Fruit fly (Drosophila melanogaster): ENCODE results near the gene CG32006.

CG32006 gene

dm6 chr4:179062-179919 lies 28.7 kb downstream of the CG32006 start, which contains the start of gene Arl4 (continued):
- TF ChIP-seq Deaf1 (tag; optimal IDR thresholded peaks at IDR 0.05) (no peak), az2 (GFP tag; optimal IDR thresholded peaks at IDR 0.05) (no peak), CG7556 (GFP tag; optimal IDR thresholded peaks at IDR 0.05) (no peak), B-H2 (GFP tag; optimal IDR thresholded peaks at IDR 0.05) (peak; percentile 25), CG4328 (GFP tag; optimal IDR thresholded peaks at IDR 0.05) (no peak), pnt (GFP tag; optimal IDR thresholded peaks at IDR 0.05) (no peak), so (GFP tag; IDR thresholded peaks at IDR 0.05) (no peak), E2f1 (GFP tag; IDR thresholded peaks at IDR 0.05) (no peak), CG10979 (tag; optimal IDR thresholded peaks at IDR 0.05) (no peak), crol (GFP tag; IDR thresholded peaks at IDR 0.05) (no peak), CG12744 (GFP tag; optimal IDR thresholded peaks at IDR 0.05) (no peak), CG4282 (GFP tag; optimal IDR thresholded peaks at IDR 0.05) (no peak), CG1603 (tag; optimal IDR thresholded peaks at IDR 0.05) (peak; percentile 99), twi (tag; optimal IDR thresholded peaks at IDR 0.05) (no peak), CG13624 (GFP tag; optimal IDR thresholded peaks at IDR 0.05) (peak; percentile 45), CG3281 (GFP tag; optimal IDR thresholded peaks at IDR 0.05) (no peak), Kr (GFP tag; optimal IDR thresholded peaks at IDR 0.05) (no peak), otp (GFP tag; IDR thresholded peaks at IDR 0.05) (no peak), Mes4 (GFP tag; optimal IDR thresholded peaks at IDR 0.05) (no peak), Pdp1 (GFP tag; optimal IDR thresholded peaks at IDR 0.05) (peak; percentile 19 to 70), Ets65A (GFP tag) (peak; percentile 94), ham (GFP tag; IDR thresholded peaks at IDR 0.05) (no peak), ash1 (GFP tag; optimal IDR thresholded peaks at IDR 0.05) (no peak), CG6813 (GFP tag; optimal IDR thresholded peaks at IDR 0.05) (no peak), Doc2 (GFP tag; IDR thresholded peaks at IDR 0.05) (no peak), gem (tag; optimal IDR thresholded peaks at IDR 0.05) (peak; percentile 17), CG16813 (GFP tag; IDR thresholded peaks at IDR 0.05; ENCODE audit: partially characterized antibody) (no peak), hkb (optimal IDR thresholded peaks at IDR 0.05) (no peak), hkb (GFP tag; IDR thresholded peaks at IDR 0.05) (no peak), CG13296 (GFP tag; optimal IDR thresholded peaks at IDR 0.05) (no peak), bsh (GFP tag; optimal IDR thresholded peaks at IDR 0.05) (no peak), lilli (GFP tag; optimal IDR thresholded peaks at IDR 0.05) (no peak), BEAF-32 (GFP tag; optimal IDR thresholded peaks at IDR 0.05) (peak; percentile 63), sna (GFP tag; IDR thresholded peaks at IDR 0.05; ENCODE audit: partially characterized antibody) (no peak), Antp (GFP tag; optimal IDR thresholded peaks at IDR 0.05) (no peak), chm (GFP tag; IDR thresholded peaks at IDR 0.05) (no peak), pum (GFP tag; optimal IDR thresholded peaks at IDR 0.05) (no peak), Sry-β (GFP tag; optimal IDR thresholded peaks at IDR 0.05) (peak; percentile 47), Drgx (GFP tag; IDR thresholded peaks at IDR 0.05) (no peak), CG1529 (GFP tag; optimal IDR thresholded peaks at IDR 0.05) (no peak), pzg (GFP tag; optimal IDR thresholded peaks at IDR 0.05) (peak; percentile 87), fru (optimal IDR thresholded peaks at IDR 0.05) (no peak), CG11695 (GFP tag; IDR thresholded peaks at IDR 0.05) (0 out of 3 replicates have a peak, but pooled peaks have one; percentile 11), lbe (GFP tag; optimal IDR thresholded peaks at IDR 0.05) (no peak), CG8765 (GFP tag; IDR thresholded peaks at IDR 0.05) (no peak), CHES-1-like (GFP tag; optimal IDR thresholded peaks at IDR 0.05) (no peak), mam (GFP tag; optimal IDR thresholded peaks at IDR 0.05) (peak; percentile 26), CG6765 (GFP tag; optimal IDR thresholded peaks at IDR 0.05) (no peak), caup (GFP tag; optimal IDR thresholded peaks at IDR 0.05; ENCODE audit: severe bottlenecking) (no peak), bcd (GFP tag; optimal IDR thresholded peaks at IDR 0.05) (no peak)

Measured in whole organism, embryonic.